Worm (Caenorhabditis elegans) whole organism, midembryonic: ENCODE data around the gene F14D7.1.

Experiments
- T22C8.4 ChIP-seq: fragments of 200-800 bp; sonication (Bioruptor generic); IDR thresholded peaks from 2 replicates; pipeline ENCODE4 v1.3.6; 2022; ENCODE audit warnings: missing genetic modification characterization, missing compliant biosample characterization
- flt-1 ChIP-seq: fragments of 200-800 bp; sonication (Bioruptor generic); IDR thresholded peaks from 2 replicates; pipeline ENCODE4 v1.3.6; 2022; ENCODE audit warnings: missing genetic modification characterization, missing compliant biosample characterization
- klf-2 ChIP-seq: fragments of 200-800 bp; sonication (Bioruptor generic); conservative IDR thresholded peaks from 2 replicates; pipeline ENCODE4 v1.3.6; 2022; ENCODE audit warnings: missing genetic modification reagents, missing genetic modification characterization, missing compliant biosample characterization
- med-1 ChIP-seq: sonication (generic microtip); optimal IDR thresholded peaks from 2 replicates; lab custom pipeline; 2017; ENCODE audit warnings: missing genetic modification characterization, mild to moderate bottlenecking, missing compliant biosample characterization, antibody characterized with exemption, missing genetic modification reagents; ENCODE audit not compliant: insufficient read depth
- ref-1 ChIP-seq: fragments of 200-800 bp; sonication (Bioruptor generic); conservative IDR thresholded peaks from 2 replicates; pipeline ENCODE4 v1.3.6; 2022; ENCODE audit warnings: missing genetic modification reagents, missing genetic modification characterization, missing compliant biosample characterization
- tab-1 ChIP-seq: fragments of 200-800 bp; sonication (Bioruptor generic); IDR thresholded peaks from 2 replicates; pipeline ENCODE4 v1.3.6; 2022; ENCODE audit warnings: missing genetic modification characterization, missing compliant biosample characterization
- ztf-23 ChIP-seq: fragments of 200-800 bp; sonication (Bioruptor generic); IDR thresholded peaks from 2 replicates; pipeline ENCODE4 v1.3.6; 2022; ENCODE audit warnings: missing genetic modification reagents, missing genetic modification characterization, missing compliant biosample characterization
- ztf-29 ChIP-seq: fragments of 200-800 bp; sonication (Bioruptor generic); IDR thresholded peaks from 2 replicates; pipeline ENCODE4 v1.3.6; 2022; ENCODE audit warnings: missing genetic modification reagents, missing genetic modification characterization, missing compliant biosample characterization

DNA sequence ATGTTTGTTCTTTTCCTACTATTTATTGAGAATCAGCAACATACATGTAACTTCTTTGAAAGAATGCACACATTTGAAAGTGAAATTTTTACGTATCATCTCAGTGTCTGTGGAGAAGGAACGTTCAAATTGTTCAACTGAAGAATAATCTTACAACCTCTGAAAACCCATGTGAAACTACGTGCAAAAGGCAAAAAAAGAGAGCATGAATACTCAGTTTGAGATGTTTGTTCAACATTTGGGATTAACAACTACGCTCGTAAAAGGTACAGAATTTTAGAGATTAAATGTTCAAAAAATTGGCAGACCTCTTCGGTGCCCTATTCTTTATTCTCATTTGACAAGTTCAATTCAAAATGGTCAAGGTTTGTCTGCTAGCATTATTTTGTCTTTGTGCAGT lies 37.2 kb downstream of the F14D7.1 start, which contains the start of gene K02E11.5:
- TF ChIP-seq tab-1 (no peak), ztf-29 (GFP tag; lab: Robert Waterston, UW) (no peak), flt-1 (GFP tag; lab: Robert Waterston, UW) (no peak), T22C8.4 (GFP tag; lab: Robert Waterston, UW) (no peak), klf-2 (GFP tag; lab: Robert Waterston, UW) (no peak), ztf-23 (GFP tag; lab: Robert Waterston, UW) (no peak), med-1 (no peak), ref-1 (GFP tag; lab: Robert Waterston, UW) (no peak)
